Fruit fly (Drosophila melanogaster) whole organism: Measurements from ENCODE around the gene CG31921.

ENCODE experiments used
- CG8478 ChIP-seq: fragments of >200 bp; optimal IDR thresholded peaks from 2 replicates; lab custom pipeline; 2018; ENCODE audit warnings: inconsistent platforms
- EcR ChIP-seq, 2 experiments: fragments of >200 bp; optimal IDR thresholded peaks; 2 replicates each; lab custom pipeline; 2017; ENCODE audit warnings: missing biosample characterization in 2 of 2, missing genetic modification characterization in 2 of 2, missing genetic modification reagents in 2 of 2
- pan ChIP-seq: fragments of >200 bp; optimal IDR thresholded peaks from 2 replicates; lab custom pipeline; 2017
- psq ChIP-seq: fragments of >200 bp; optimal IDR thresholded peaks from 2 replicates; lab custom pipeline; 2017
- usp ChIP-seq: fragments of >200 bp; optimal IDR thresholded peaks from 2 replicates; lab custom pipeline; 2017; ENCODE audit warnings: missing biosample characterization, missing genetic modification characterization, mixed read lengths

DNA sequence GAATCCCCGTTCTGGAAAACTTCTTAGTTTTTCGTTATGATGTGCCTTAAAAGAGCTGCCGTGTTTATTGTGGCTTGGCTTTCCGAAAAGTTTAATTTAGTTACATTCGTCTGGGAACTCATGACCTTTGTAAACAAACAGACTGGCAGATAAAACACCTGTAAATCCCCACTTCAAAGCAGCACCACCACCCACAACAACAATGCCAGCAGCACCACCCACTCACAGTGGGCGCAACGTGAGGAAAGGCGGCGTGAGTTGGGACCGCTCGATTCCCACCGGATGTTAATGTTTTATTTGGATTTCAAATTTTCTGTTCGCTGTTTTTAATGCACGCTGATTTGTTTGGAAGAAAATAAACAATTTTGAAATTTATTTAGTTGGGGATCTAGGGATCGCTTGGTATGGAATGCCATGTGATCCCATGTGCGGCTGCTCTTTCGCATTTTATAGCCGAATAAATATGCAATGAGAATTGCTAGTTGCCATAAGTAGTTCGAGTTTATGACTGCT lies 23.9 kb downstream of the CG31921 start:
- no peak for TF ChIP-seq psq (lab: Kevin White, UChicago)
- TF ChIP-seq CG8478 (lab: Kevin White, UChicago) = no peak
- no peak for TF ChIP-seq pan (lab: Kevin White, UChicago)
- TF ChIP-seq usp (GFP tag; lab: Kevin White, UChicago) = no peak
- no peak for TF ChIP-seq EcR (GFP tag; optimal IDR thresholded peaks at IDR 0.05; lab: Kevin White, UChicago)
